Worm (Caenorhabditis elegans): ENCODE data around the gene Y17D7B.4.

Gene Y17D7B.4

DNA sequence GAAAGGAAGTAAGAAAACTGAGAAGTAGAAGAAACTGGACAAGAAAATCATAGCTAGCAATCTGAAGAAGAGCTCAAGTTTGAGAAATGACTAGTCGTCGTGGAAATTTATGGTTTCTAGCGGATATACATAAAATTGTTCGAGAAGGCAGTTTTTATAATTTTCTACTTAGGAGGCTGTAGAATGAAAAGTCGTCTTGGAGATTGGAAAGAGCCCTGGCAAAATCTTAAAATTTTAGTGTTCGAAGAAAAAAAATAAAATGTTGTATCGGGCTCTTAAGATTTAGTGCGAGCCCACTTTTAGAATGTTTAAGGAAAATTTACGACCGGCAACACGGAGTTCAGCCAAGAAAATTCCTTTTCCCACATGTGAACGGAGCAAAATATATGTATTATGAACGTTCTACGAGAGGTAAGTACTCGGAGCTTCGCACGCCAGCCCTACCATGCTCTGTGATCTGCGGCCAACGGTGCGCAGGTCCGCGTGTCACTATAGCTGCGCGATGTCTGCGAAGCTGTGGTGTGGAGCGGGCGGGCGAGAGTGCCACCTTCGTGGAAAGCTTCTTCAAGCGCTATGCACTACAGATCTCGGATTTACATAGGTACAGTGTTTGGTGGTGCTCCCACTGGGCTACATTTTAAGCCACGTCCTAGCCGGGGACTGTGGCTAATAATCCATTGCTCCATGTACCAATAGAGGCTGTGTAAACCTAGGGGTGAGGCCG is 29.4 kb downstream of the Y17D7B.4 start, which contains the start of gene clec-251:
clec-251 (minus strand) TSS at position 51 of the 724 bp plus-strand sequence.
- TF ChIP-seq W03F9.2 (tag; optimal IDR thresholded peaks at IDR 0.05), result no peak
- no peak for TF ChIP-seq dao-5 (tag; optimal IDR thresholded peaks at IDR 0.05)
- no peak for TF ChIP-seq him-1 (tag; optimal IDR thresholded peaks at IDR 0.05)

DNA sequence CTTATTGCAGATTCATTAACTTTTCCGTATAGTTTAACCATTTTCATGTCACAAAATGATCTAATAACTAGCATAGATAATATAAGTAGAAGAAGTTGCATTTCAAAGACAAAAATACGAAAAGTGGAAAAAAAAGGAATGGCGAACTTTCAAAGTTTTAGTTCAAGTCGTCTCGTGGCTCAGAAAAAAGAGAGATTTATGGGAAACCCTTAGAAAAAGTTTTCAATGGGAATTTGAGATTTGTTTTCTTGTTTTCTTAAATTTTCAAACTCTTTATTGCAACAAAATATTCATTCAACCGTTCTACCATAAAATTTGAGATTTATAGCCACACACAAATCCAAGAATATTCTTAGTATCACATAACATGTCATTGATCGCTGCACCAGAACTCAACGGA is 34.4 kb downstream of the Y17D7B.4 start, which contains the start of gene clec-250:
clec-250 (minus strand) TSS at position 101 of the 400 bp plus-strand sequence.
- TF ChIP-seq dao-5 (tag; optimal IDR thresholded peaks at IDR 0.05) (no peak), him-1 (tag; optimal IDR thresholded peaks at IDR 0.05) (no peak), W03F9.2 (tag; optimal IDR thresholded peaks at IDR 0.05) (no peak)

DNA sequence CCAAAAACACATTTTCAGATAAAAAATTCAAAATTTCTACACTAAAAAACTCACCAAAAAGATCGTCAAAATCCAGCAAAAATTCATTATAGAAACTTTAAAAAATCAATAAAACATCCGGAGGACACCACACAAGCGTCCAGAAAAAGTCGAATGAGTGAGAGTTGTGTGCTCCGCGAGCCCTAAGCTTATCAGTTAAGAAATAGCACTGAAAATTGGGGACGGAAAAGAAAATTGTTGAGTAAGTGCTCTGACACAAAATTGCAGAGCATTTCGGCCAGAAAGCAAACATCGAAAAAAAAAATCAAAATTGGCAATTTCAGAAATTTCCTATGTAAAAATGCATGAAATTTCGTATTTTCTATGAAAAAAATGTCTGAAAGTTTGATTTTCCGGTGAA is 38.8 kb downstream of the Y17D7B.4 start:
- no peak for TF ChIP-seq W03F9.2 (tag; optimal IDR thresholded peaks at IDR 0.05)
- no peak for TF ChIP-seq him-1 (tag; optimal IDR thresholded peaks at IDR 0.05)
- no peak for TF ChIP-seq dao-5 (tag; optimal IDR thresholded peaks at IDR 0.05)

DNA sequence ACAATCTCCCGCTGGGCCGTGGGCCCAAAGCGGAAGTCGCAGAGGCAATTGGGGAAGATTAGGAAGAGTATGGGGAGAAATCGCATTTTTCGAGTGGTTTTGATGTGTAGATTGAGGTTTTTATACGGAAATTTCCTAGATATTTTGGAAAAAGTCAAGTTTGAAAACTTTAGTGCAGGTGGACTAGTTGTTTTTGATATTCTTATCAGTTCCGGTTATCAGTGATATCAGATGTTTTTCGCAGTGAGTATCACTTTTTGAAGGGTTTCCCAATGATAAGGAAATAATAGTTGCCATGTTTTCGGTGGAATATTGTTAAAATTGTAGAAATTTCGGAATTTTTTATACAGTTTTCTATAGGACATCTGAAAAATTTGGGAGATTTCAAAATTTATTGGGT is 42.1 kb downstream of the Y17D7B.4 start, which contains the start of gene scl-20:
scl-20 (minus strand) TSS at position 101 of the 400 bp plus-strand sequence.
- TF ChIP-seq dao-5 (tag; optimal IDR thresholded peaks at IDR 0.05), result no peak
- TF ChIP-seq him-1 (tag; optimal IDR thresholded peaks at IDR 0.05), result no peak
- TF ChIP-seq W03F9.2 (tag; optimal IDR thresholded peaks at IDR 0.05), result no peak

DNA sequence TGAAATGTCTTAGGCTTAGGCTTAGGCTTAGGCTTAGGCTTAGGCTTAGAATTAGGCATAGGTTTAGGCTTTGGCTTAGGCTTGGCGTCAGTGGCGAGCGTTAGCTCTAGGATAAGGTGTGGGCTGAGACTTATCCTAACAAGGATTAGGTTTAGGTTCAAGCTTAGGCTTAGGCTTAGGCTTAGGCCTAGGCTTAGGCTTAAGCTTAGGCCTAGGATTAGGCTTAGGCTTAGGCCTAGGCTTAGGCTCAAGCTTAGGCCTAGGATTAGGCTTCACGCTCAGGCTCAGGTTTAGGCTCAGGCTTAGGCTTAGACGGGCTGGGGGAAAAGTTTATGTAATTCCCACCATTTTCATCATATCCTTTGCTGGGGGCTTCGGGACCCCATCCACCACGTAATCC is 42.5 kb downstream of the Y17D7B.4 start:
- no peak for TF ChIP-seq him-1 (tag; optimal IDR thresholded peaks at IDR 0.05)
- TF ChIP-seq dao-5 (tag; optimal IDR thresholded peaks at IDR 0.05), result no peak
- TF ChIP-seq W03F9.2 (tag; optimal IDR thresholded peaks at IDR 0.05), result no peak

DNA sequence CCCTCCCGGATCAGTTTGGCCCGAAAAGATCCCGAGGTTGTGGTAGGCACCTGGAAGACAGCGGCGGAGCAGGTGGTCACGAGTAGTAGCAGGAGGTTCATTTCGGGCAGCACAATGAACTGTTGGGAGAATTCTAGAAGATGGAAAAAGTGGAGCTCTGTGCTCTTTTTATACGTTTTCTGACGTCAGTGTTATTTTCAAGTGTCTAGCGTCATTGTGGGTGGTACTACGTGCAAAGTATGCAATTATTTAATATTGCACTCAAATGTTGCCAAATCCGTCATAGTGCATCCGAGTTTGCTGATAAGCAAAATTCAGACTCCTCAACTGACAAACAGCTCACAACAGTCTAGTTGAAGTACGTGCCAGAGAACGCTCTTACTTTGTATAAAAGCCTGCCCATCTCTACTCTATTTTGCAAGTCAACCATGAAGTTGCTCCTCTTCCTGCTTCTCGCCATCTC is 44.9 kb downstream of the Y17D7B.4 start, which contains the start of the genes asp-18 and scl-19:
asp-18 (minus strand) TSS at position 101 of the 463 bp plus-strand sequence.
scl-19 (plus strand) TSS at position 413 of the 463 bp plus-strand sequence.
- no peak for TF ChIP-seq W03F9.2 (tag; optimal IDR thresholded peaks at IDR 0.05)
- TF ChIP-seq dao-5 (tag; optimal IDR thresholded peaks at IDR 0.05), result no peak
- TF ChIP-seq him-1 (tag; optimal IDR thresholded peaks at IDR 0.05), result no peak

DNA sequence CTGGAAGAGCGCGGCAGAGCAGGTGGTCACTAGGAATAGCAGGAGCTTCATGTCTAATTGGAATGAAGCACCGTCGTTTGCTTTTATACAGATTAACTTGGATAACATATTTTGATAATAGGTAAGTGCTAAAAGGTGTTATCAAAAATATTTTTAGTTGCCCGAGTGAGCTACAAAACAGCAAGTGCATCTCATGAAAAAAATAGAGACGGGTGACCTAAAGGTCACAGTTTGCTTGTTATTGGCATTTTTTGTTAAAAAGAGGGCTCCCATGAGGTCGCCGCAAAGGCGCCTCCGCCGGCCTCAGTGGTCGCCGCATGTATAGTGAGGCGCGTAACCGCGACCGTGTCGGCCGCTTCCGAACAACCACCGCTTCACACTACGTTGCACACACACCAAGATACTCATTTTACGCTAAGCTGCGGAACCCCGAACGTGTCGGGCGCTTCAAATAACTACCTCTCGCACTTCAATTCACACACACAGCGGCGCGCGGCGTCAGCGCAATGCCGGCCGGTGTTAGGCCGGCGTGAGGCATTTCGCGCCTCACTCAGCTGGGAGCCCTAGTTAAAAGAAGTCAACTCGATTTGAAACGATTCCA is 47.1 kb downstream of the Y17D7B.4 start, which contains the start of gene asp-19:
asp-19 (minus strand) TSS at position 51 of the 601 bp plus-strand sequence.
- TF ChIP-seq W03F9.2 (tag; optimal IDR thresholded peaks at IDR 0.05) (no peak), him-1 (tag; optimal IDR thresholded peaks at IDR 0.05) (no peak), dao-5 (tag; optimal IDR thresholded peaks at IDR 0.05) (no peak)

Data from whole organism, L4/young adult.